Fruit fly (Drosophila melanogaster) whole organism, embryonic: ENCODE results near the gene CG17959.

Experiments used
- CG10462 ChIP-seq: fragments of 200-800 bp; sonication (Bioruptor generic); optimal IDR thresholded peaks from 2 replicates; lab custom pipeline; 2016; ENCODE audit warnings: missing biosample characterization, missing genetic modification characterization
- CG10959 ChIP-seq: fragments of 200-800 bp; sonication (Bioruptor generic); IDR thresholded peaks from 2 replicates; pipeline ENCODE4 v1.3.6; 2022; ENCODE audit warnings: missing biosample characterization, missing genetic modification characterization
- CG1233 ChIP-seq: fragments of 200-800 bp; sonication (Bioruptor generic); optimal IDR thresholded peaks from 4 replicates; lab custom pipeline; 2018; ENCODE audit warnings: missing biosample characterization, mild to moderate bottlenecking, missing genetic modification characterization
- CG12391 ChIP-seq: fragments of 200-800 bp; sonication (Bioruptor generic); optimal IDR thresholded peaks from 3 replicates; lab custom pipeline; 2018; ENCODE audit warnings: missing biosample characterization, mild to moderate bottlenecking, missing genetic modification characterization, moderate library complexity
- CG17186 ChIP-seq: fragments of 200-800 bp; sonication (Bioruptor generic); optimal IDR thresholded peaks from 3 replicates; lab custom pipeline; 2017; ENCODE audit warnings: missing biosample characterization, missing genetic modification reagents, missing genetic modification characterization
- Hr39 ChIP-seq: fragments of >200 bp; optimal IDR thresholded peaks from 2 replicates; lab custom pipeline; 2017
- ac ChIP-seq: fragments of 200-800 bp; sonication (Bioruptor generic); optimal IDR thresholded peaks from 3 replicates; lab custom pipeline; 2017; ENCODE audit warnings: missing biosample characterization, mild to moderate bottlenecking, missing genetic modification characterization
- al ChIP-seq: fragments of 200-800 bp; sonication (Bioruptor generic); IDR thresholded peaks from 2 replicates; pipeline ENCODE4 v1.3.6; 2022; ENCODE audit warnings: missing biosample characterization, missing genetic modification characterization
- exex ChIP-seq: fragments of 200-800 bp; sonication (Bioruptor generic); optimal IDR thresholded peaks from 4 replicates; lab custom pipeline; 2018; ENCODE audit warnings: missing biosample characterization, mild to moderate bottlenecking, missing genetic modification characterization, moderate library complexity
- inv ChIP-seq: fragments of 200-800 bp; sonication (Bioruptor generic); IDR thresholded peaks from 2 replicates; pipeline ENCODE4 v1.3.6; 2022; ENCODE audit warnings: missing biosample characterization, missing genetic modification characterization; ENCODE audit not compliant: partially characterized antibody
- zen ChIP-seq: fragments of 200-800 bp; sonication (Bioruptor generic); optimal IDR thresholded peaks from 3 replicates; lab custom pipeline; 2018; ENCODE audit warnings: missing biosample characterization, mild to moderate bottlenecking, missing genetic modification characterization, moderate library complexity
- zfh1 ChIP-seq: fragments of 200-800 bp; sonication (Bioruptor generic); IDR thresholded peaks from 3 replicates; pipeline ENCODE4 v1.3.6; 2022; ENCODE audit warnings: missing biosample characterization, missing genetic modification characterization

- TF ChIP-seq zfh1 (GFP tag; lab: Robert Waterston, UW) (no peak), al (no peak), ac (no peak), Hr39 (lab: Kevin White, UChicago) (no peak), exex (no peak), CG17186 (no peak), CG1233 (no peak), CG12391 (tag; lab: Kevin White, UChicago) (no peak), zen (tag; lab: Kevin White, UChicago) (no peak), CG10959 (GFP tag; lab: Robert Waterston, UW) (no peak), CG10462 (GFP tag; lab: Kevin White, UChicago) (no peak), inv (GFP tag; lab: Robert Waterston, UW) (no peak)
Measured at dm6 chrX:2938556-2938955, 8.3 kb upstream of the CG17959 start, which contains the start of gene CG14420.
